In genomic region chr3R:5057273-5057672, dm6 we compare ENCODE assay signal across 4 fruit fly cellular contexts.
TF ChIP-seq lines count a peak whose summit lies in the region.

No protein-coding gene starts in this region.

- TF ChIP-seq CTCF in whole organism, embryonic (GFP tag; optimal IDR thresholded peaks at IDR 0.05; lab: Kevin White, UChicago): no peak

TF ChIP-seq in whole organism, embryonic, 481 proteins besides CTCF, POLR2A, EP300 and RAD21:
- TF ChIP-seq lov (optimal IDR thresholded peaks at IDR 0.05; lab: Kevin White, UChicago) (no peak), lov (GFP tag; IDR thresholded peaks at IDR 0.05; lab: Robert Waterston, UW) (0 out of 3 replicates have a peak, but pooled peaks have one; percentile 3), sd (tag; optimal IDR thresholded peaks at IDR 0.05; lab: Kevin White, UChicago) (peak; percentile 22), CG17802 (tag; optimal IDR thresholded peaks at IDR 0.05; lab: Kevin White, UChicago) (no peak), zfh1 (GFP tag; IDR thresholded peaks at IDR 0.05; lab: Robert Waterston, UW) (0 out of 3 replicates have a peak, but pooled peaks have one; percentile 17), CG1233 (GFP tag; optimal IDR thresholded peaks at IDR 0.05; lab: Kevin White, UChicago) (peak; percentile 1), CG8290 (GFP tag; optimal IDR thresholded peaks at IDR 0.05; lab: Kevin White, UChicago) (no peak), CG8290 (tag; optimal IDR thresholded peaks at IDR 0.05; lab: Kevin White, UChicago) (peak in 1 of 2 experiments; percentile 1), sr (GFP tag; IDR thresholded peaks at IDR 0.05; lab: Robert Waterston, UW) (peak; percentile 88), Med (GFP tag; lab: Kevin White, UChicago) (peak; percentile 64), CG12769 (tag; optimal IDR thresholded peaks at IDR 0.05; lab: Kevin White, UChicago) (peak; percentile 87), CG6175 (GFP tag; IDR thresholded peaks at IDR 0.05; lab: Robert Waterston, UW) (0 out of 3 replicates have a peak, but pooled peaks have one; percentile 36), Ada2b (GFP tag; IDR thresholded peaks at IDR 0.05; lab: Robert Waterston, UW) (no peak)

TF ChIP-seq in whole organism, prepupa, 60 proteins besides CTCF, POLR2A, EP300 and RAD21:
- TF ChIP-seq Gug (GFP tag; IDR thresholded peaks at IDR 0.05; lab: Robert Waterston, UW) (0 out of 2 replicates have a peak, but pooled peaks have one; percentile 16), acj6 (GFP tag; optimal IDR thresholded peaks at IDR 0.05; lab: Kevin White, UChicago) (no peak), ss (GFP tag; optimal IDR thresholded peaks at IDR 0.05; lab: Kevin White, UChicago) (no peak)

TF ChIP-seq in whole organism, pupa, 21 proteins besides CTCF, POLR2A, EP300 and RAD21:
- 0 out of 3 replicates have a peak, but pooled peaks have one; percentile 33 for TF ChIP-seq CG4496 (GFP tag; IDR thresholded peaks at IDR 0.05; lab: Robert Waterston, UW)
- TF ChIP-seq CG9948 (tag; optimal IDR thresholded peaks at IDR 0.05; lab: Kevin White, UChicago): no peak

TF ChIP-seq in whole organism, wandering third instar larva, 38 proteins besides CTCF, POLR2A, EP300 and RAD21:
- TF ChIP-seq dmrt93B (GFP tag; optimal IDR thresholded peaks at IDR 0.05; lab: Kevin White, UChicago) (no peak), Rel (GFP tag; optimal IDR thresholded peaks at IDR 0.05; lab: Kevin White, UChicago) (no peak), Rel (tag; optimal IDR thresholded peaks at IDR 0.05; lab: Kevin White, UChicago) (peak; percentile 48)

Comparison
In these comparisons a context has a peak if more than half of its experiments do, and no peak if none do; other contexts are left out.
1. Of the 7 proteins assayed by ChIP-seq in both whole organism, embryonic and whole organism, prepupa: peak only in whole organism, embryonic: none; only in whole organism, prepupa: Gug; in both: none; in neither: 6.